Fruit fly (Drosophila melanogaster): ENCODE measurements around the gene CG3062.

Gene CG3062

DNA sequence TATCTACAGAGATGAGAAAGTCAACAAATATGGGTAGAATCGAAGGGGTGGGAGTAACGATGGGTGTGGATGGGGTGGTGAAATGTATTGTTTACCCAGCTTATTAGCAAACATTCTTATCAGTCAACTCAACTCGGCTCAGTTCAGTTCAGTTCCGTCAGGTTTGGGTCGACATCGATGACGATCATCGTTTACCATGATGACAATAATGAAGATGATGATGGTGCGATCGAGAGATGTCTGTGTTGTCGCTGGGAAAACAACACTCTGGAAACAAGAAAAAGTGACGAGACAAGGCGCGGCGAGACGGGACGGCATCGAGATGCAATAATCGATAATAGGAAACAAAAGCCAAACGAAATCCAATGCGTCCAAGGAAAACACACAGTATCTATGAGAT is 34.9 kb downstream of the CG3062 start:
- TF ChIP-seq fkh (GFP tag; optimal IDR thresholded peaks at IDR 0.05) (peak; percentile 88), CG11762 (GFP tag; optimal IDR thresholded peaks at IDR 0.05; ENCODE audit: insufficient read depth) (no peak), CG15336 (GFP tag; IDR thresholded peaks at IDR 0.05) (no peak), CG6276 (GFP tag; optimal IDR thresholded peaks at IDR 0.05) (no peak), CG10631 (GFP tag; optimal IDR thresholded peaks at IDR 0.05) (no peak), Ets21C (GFP tag; optimal IDR thresholded peaks at IDR 0.05) (no peak), Eip78C (GFP tag) (peak; percentile 31), fd85E (GFP tag; optimal IDR thresholded peaks at IDR 0.05) (no peak), Sox102F (GFP tag; optimal IDR thresholded peaks at IDR 0.05) (no peak), CG4318 (GFP tag; optimal IDR thresholded peaks at IDR 0.05) (no peak)

DNA sequence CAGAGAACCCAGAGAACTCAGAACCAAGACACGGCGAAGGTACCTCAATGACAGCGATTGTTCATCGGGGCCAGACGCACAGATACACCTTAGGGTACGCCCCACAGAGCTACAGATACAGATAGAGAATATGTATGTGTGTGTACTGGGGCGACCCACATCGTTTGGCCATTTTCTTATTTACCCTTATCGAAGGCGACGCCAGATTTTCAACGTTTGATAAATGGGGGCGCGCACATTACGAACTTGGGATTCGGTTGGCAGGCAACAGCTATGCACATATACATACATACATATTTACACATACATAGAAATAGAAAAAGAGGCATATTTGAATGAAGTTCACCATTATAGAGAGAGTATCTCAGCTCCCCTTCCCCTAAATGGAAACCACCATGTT is 38.2 kb downstream of the CG3062 start:
- TF ChIP-seq fd59A (GFP tag; optimal IDR thresholded peaks at IDR 0.05) (no peak), fkh (GFP tag; optimal IDR thresholded peaks at IDR 0.05) (peak; percentile 29)

dm6 chrX:4605313-4605712 is 39.4 kb downstream of the CG3062 start:
- TF ChIP-seq spab (GFP tag; optimal IDR thresholded peaks at IDR 0.05) (no peak), lz (GFP tag; optimal IDR thresholded peaks at IDR 0.05) (no peak), cyc (GFP tag; optimal IDR thresholded peaks at IDR 0.05) (no peak), topi (GFP tag; optimal IDR thresholded peaks at IDR 0.05) (no peak), CG6276 (GFP tag; optimal IDR thresholded peaks at IDR 0.05) (no peak), svp (GFP tag) (no peak), Smox (GFP tag; optimal IDR thresholded peaks at IDR 0.05) (no peak), Eip93F (GFP tag; optimal IDR thresholded peaks at IDR 0.05) (no peak), CG8632 (GFP tag; optimal IDR thresholded peaks at IDR 0.05) (no peak), CG6792 (GFP tag; optimal IDR thresholded peaks at IDR 0.05) (no peak), Eip78C (GFP tag) (no peak), Sox102F (GFP tag; optimal IDR thresholded peaks at IDR 0.05) (no peak), fd85E (GFP tag; optimal IDR thresholded peaks at IDR 0.05) (no peak)

- TF ChIP-seq Ets96B (tag; optimal IDR thresholded peaks at IDR 0.05): no peak
- no peak for TF ChIP-seq CG8319 (GFP tag; optimal IDR thresholded peaks at IDR 0.05)
- TF ChIP-seq pdm3 (GFP tag; optimal IDR thresholded peaks at IDR 0.05): no peak
- TF ChIP-seq Sox14 (GFP tag; optimal IDR thresholded peaks at IDR 0.05): no peak
- no peak for TF ChIP-seq Met (GFP tag; optimal IDR thresholded peaks at IDR 0.05)
- TF ChIP-seq Ets21C (GFP tag; optimal IDR thresholded peaks at IDR 0.05): no peak
- no peak for TF ChIP-seq OdsH (GFP tag; optimal IDR thresholded peaks at IDR 0.05)
- TF ChIP-seq net (GFP tag; optimal IDR thresholded peaks at IDR 0.05): no peak
- TF ChIP-seq CG31627 (GFP tag; optimal IDR thresholded peaks at IDR 0.05): no peak
- no peak for TF ChIP-seq topi (GFP tag; optimal IDR thresholded peaks at IDR 0.05)
- TF ChIP-seq cyc (GFP tag; optimal IDR thresholded peaks at IDR 0.05): no peak
- no peak for TF ChIP-seq CG16779 (tag; optimal IDR thresholded peaks at IDR 0.05)
- no peak for TF ChIP-seq CG9139 (GFP tag; optimal IDR thresholded peaks at IDR 0.05)
- TF ChIP-seq CG11762 (GFP tag; optimal IDR thresholded peaks at IDR 0.05; ENCODE audit: insufficient read depth): no peak
- no peak for TF ChIP-seq CG7368 (GFP tag; optimal IDR thresholded peaks at IDR 0.05)
- no peak for TF ChIP-seq CG6276 (GFP tag; optimal IDR thresholded peaks at IDR 0.05)
- no peak for TF ChIP-seq CG8119 (GFP tag; IDR thresholded peaks at IDR 0.05)
- no peak for TF ChIP-seq svp (GFP tag)
- TF ChIP-seq Sox102F (GFP tag; optimal IDR thresholded peaks at IDR 0.05): no peak
Observed at dm6 chrX:4604553-4604952, 40.1 kb downstream of the CG3062 start.

- TF ChIP-seq topi (GFP tag; optimal IDR thresholded peaks at IDR 0.05) (peak; percentile 7), svp (GFP tag) (peak; percentile 79), Sox102F (GFP tag; optimal IDR thresholded peaks at IDR 0.05) (no peak), CG4318 (GFP tag; optimal IDR thresholded peaks at IDR 0.05) (no peak), Eip78C (GFP tag) (peak; percentile 58), esn (GFP tag; optimal IDR thresholded peaks at IDR 0.05) (peak; percentile 26), Met (GFP tag; optimal IDR thresholded peaks at IDR 0.05) (peak; percentile 15)
Observed at dm6 chrX:4604107-4604506, 40.6 kb downstream of the CG3062 start.

All from whole organism, prepupa.